Fruit fly (Drosophila melanogaster) whole organism, prepupa: ENCODE data around the gene CG43759.

ENCODE experiments used
- CG4318 ChIP-seq: fragments of 200-800 bp; sonication (Bioruptor generic); optimal IDR thresholded peaks from 3 replicates; lab custom pipeline; 2017; ENCODE audit warnings: missing biosample characterization, mild to moderate bottlenecking, missing genetic modification characterization
- CG9139 ChIP-seq: fragments of 200-800 bp; sonication (Bioruptor generic); optimal IDR thresholded peaks from 3 replicates; lab custom pipeline; 2017; ENCODE audit warnings: missing biosample characterization, mild to moderate bottlenecking, missing genetic modification characterization
- Sox102F ChIP-seq: fragments of 200-800 bp; sonication (Bioruptor generic); optimal IDR thresholded peaks from 2 replicates; lab custom pipeline; 2016; ENCODE audit warnings: missing biosample characterization, mild to moderate bottlenecking, missing genetic modification characterization
- Sox15 ChIP-seq: fragments of 200-800 bp; sonication (Bioruptor generic); optimal IDR thresholded peaks from 3 replicates; lab custom pipeline; 2016; ENCODE audit warnings: missing biosample characterization, missing genetic modification characterization
- fkh ChIP-seq: fragments of 200-800 bp; sonication (Bioruptor generic); optimal IDR thresholded peaks from 3 replicates; lab custom pipeline; 2017; ENCODE audit warnings: missing biosample characterization, mild to moderate bottlenecking, missing genetic modification characterization, moderate library complexity
- svp ChIP-seq: fragments of 200-800 bp; sonication (Bioruptor generic); peaks from one replicate; lab custom pipeline; 2016; ENCODE audit warnings: missing biosample characterization, missing genetic modification characterization

DNA sequence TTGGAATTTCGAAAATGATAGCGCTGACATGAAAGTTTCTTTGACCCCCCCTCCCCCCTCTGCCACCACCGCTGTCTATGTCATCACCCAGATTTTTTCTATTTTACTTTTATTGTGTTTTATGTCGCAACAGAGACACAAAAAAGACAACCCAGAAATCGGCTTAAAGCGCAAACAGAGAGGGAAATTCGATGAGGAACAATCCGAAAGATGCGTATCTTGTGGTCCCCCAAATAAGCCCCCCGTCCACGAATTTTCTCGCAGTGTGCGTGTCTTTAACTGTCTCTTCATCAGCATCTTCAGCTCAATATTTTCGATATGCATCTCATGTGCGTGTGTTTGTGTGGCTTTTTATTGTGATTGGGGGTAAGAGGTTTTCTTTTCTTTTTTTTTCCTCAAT, 74.6 kb downstream of the CG43759 start:
- TF ChIP-seq CG4318 (GFP tag; lab: Kevin White, UChicago) (no peak), fkh (GFP tag; lab: Kevin White, UChicago) (no peak), svp (GFP tag; lab: Kevin White, UChicago) (no peak), Sox15 (GFP tag; lab: Kevin White, UChicago) (no peak), CG9139 (GFP tag; lab: Kevin White, UChicago) (no peak), Sox102F (no peak)
